Worm (Caenorhabditis elegans): ENCODE measurements around the gene sedl-1.

DNA sequence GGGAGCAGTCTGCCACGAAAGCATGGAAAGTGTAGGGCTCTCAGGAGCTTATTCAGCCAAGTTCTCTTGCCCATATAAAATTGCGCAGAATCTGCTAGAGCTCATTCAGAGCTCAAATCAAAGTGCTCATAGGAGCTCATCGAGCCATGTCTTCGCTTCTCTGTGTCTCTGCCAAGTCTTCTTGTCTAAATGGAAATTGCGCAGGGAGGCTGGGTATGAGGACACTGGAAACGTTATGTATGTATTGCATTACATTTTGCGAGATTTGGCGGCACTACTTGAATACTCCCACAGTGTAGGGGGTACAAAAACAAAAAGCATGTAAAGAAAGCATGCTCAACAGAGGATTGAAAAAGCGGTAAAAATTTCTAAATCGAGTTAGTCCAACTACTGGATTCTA lies 3.0 kb downstream of the sedl-1 start:
- TF ChIP-seq flt-1 (GFP tag; IDR thresholded peaks at IDR 0.05) (no peak), B0310.2 (tag; optimal IDR thresholded peaks at IDR 0.05) (no peak), ceh-13 (GFP tag; optimal IDR thresholded peaks at IDR 0.05) (no peak), aly-1 (tag; optimal IDR thresholded peaks at IDR 0.05) (no peak), tra-4 (tag; optimal IDR thresholded peaks at IDR 0.05) (no peak), hmg-4 (GFP tag; optimal IDR thresholded peaks at IDR 0.05) (no peak), tbx-37 (GFP tag; conservative IDR thresholded peaks at IDR 0.05) (no peak)

Data from whole organism, early embryonic.